Worm (Caenorhabditis elegans): ENCODE measurements around the gene plk-1.

The plk-1 gene

ce11 chrIII:8124323-8124722, 23.2 kb downstream of the plk-1 start:
- TF ChIP-seq gmeb-1 (tag; optimal IDR thresholded peaks at IDR 0.05) (peak; percentile 37), blmp-1 (tag; optimal IDR thresholded peaks at IDR 0.05; ENCODE audit: insufficient read depth) (no peak), alr-1 (tag; optimal IDR thresholded peaks at IDR 0.05) (no peak), ceh-16 (tag; optimal IDR thresholded peaks at IDR 0.05) (no peak), zag-1 (tag; optimal IDR thresholded peaks at IDR 0.05) (no peak), elt-3 (tag; optimal IDR thresholded peaks at IDR 0.05) (no peak), mbf-1 (tag; optimal IDR thresholded peaks at IDR 0.05) (no peak), nhr-25 (tag; optimal IDR thresholded peaks at IDR 0.05) (peak; percentile 88), ZK546.5 (tag; optimal IDR thresholded peaks at IDR 0.05) (no peak), R02D3.7 (tag; optimal IDR thresholded peaks at IDR 0.05) (no peak), peb-1 (tag; optimal IDR thresholded peaks at IDR 0.05) (no peak), fos-1 (tag; optimal IDR thresholded peaks at IDR 0.05) (peak; percentile 86), lin-13 (GFP tag; optimal IDR thresholded peaks at IDR 0.05) (peak; percentile 82), mdl-1 (tag; optimal IDR thresholded peaks at IDR 0.05) (peak in 1 of 2 experiments; percentile 46), Y55F3AM.14 (GFP tag; optimal IDR thresholded peaks at IDR 0.05) (no peak), C34F6.9 (tag; optimal IDR thresholded peaks at IDR 0.05) (peak; percentile 92), sma-9 (GFP tag; optimal IDR thresholded peaks at IDR 0.05) (peak; percentile 87), sma-9 (tag; optimal IDR thresholded peaks at IDR 0.05) (no peak), nhr-129 (tag; optimal IDR thresholded peaks at IDR 0.05) (peak; percentile 68), crh-2 (tag; optimal IDR thresholded peaks at IDR 0.05) (peak; percentile 90), sem-4 (tag; optimal IDR thresholded peaks at IDR 0.05) (no peak), unc-55 (GFP tag; optimal IDR thresholded peaks at IDR 0.05) (peak; percentile 83), mab-5 (tag; optimal IDR thresholded peaks at IDR 0.05) (peak; percentile 29), nhr-21 (tag; optimal IDR thresholded peaks at IDR 0.05) (peak; percentile 72), sma-3 (GFP tag; optimal IDR thresholded peaks at IDR 0.05) (no peak), nhr-77 (tag; optimal IDR thresholded peaks at IDR 0.05) (no peak), egl-27 (tag; optimal IDR thresholded peaks at IDR 0.05) (peak; percentile 34), ama-1 (optimal IDR thresholded peaks at IDR 0.05) (no peak), nhr-6 (tag; optimal IDR thresholded peaks at IDR 0.05) (peak; percentile 50), F13H6.1 (tag; optimal IDR thresholded peaks at IDR 0.05) (peak; percentile 80), lsy-2 (tag; optimal IDR thresholded peaks at IDR 0.05) (peak; percentile 20 to 89), skn-1 (tag; optimal IDR thresholded peaks at IDR 0.05) (no peak), nhr-23 (tag; optimal IDR thresholded peaks at IDR 0.05) (no peak), lin-11 (tag; optimal IDR thresholded peaks at IDR 0.05) (no peak), dmd-4 (tag; optimal IDR thresholded peaks at IDR 0.05) (no peak)

- peak; percentile 63 for TF ChIP-seq nhr-129 (tag; optimal IDR thresholded peaks at IDR 0.05)
- TF ChIP-seq nhr-21 (tag; optimal IDR thresholded peaks at IDR 0.05): peak; percentile 34
- TF ChIP-seq ztf-4 (tag; optimal IDR thresholded peaks at IDR 0.05): peak; percentile 40
- peak; percentile 71 for TF ChIP-seq C34F6.9 (tag; optimal IDR thresholded peaks at IDR 0.05)
- TF ChIP-seq aly-2 (tag; optimal IDR thresholded peaks at IDR 0.05): no peak
- no peak for TF ChIP-seq peb-1 (tag; optimal IDR thresholded peaks at IDR 0.05)
- TF ChIP-seq nhr-237 (tag; optimal IDR thresholded peaks at IDR 0.05): no peak
- peak; percentile 67 for TF ChIP-seq F13H6.1 (tag; optimal IDR thresholded peaks at IDR 0.05)
- TF ChIP-seq unc-55 (GFP tag; optimal IDR thresholded peaks at IDR 0.05): peak; percentile 89
- peak; percentile 26 for TF ChIP-seq nhr-25 (tag; optimal IDR thresholded peaks at IDR 0.05)
- TF ChIP-seq egl-27 (tag; optimal IDR thresholded peaks at IDR 0.05): peak; percentile 53
- TF ChIP-seq sma-9 (GFP tag; optimal IDR thresholded peaks at IDR 0.05): peak; percentile 85
- no peak for TF ChIP-seq sma-9 (tag; optimal IDR thresholded peaks at IDR 0.05)
- TF ChIP-seq sma-3 (GFP tag; optimal IDR thresholded peaks at IDR 0.05): peak; percentile 38
- peak; percentile 85 for TF ChIP-seq crh-2 (tag; optimal IDR thresholded peaks at IDR 0.05)
- peak; percentile 80 for TF ChIP-seq nhr-6 (tag; optimal IDR thresholded peaks at IDR 0.05)
- TF ChIP-seq fos-1 (tag; optimal IDR thresholded peaks at IDR 0.05): peak; percentile 72
- TF ChIP-seq lin-11 (tag; optimal IDR thresholded peaks at IDR 0.05): no peak
- peak; percentile 32 for TF ChIP-seq gmeb-1 (tag; optimal IDR thresholded peaks at IDR 0.05)
- peak; percentile 36 for TF ChIP-seq lin-13 (GFP tag; optimal IDR thresholded peaks at IDR 0.05)
- TF ChIP-seq dmd-4 (tag; optimal IDR thresholded peaks at IDR 0.05): no peak
- peak; percentile 62 to 81 for TF ChIP-seq lsy-2 (tag; optimal IDR thresholded peaks at IDR 0.05)
- no peak for TF ChIP-seq blmp-1 (tag; optimal IDR thresholded peaks at IDR 0.05; ENCODE audit: insufficient read depth)
Measured at ce11 chrIII:8125234-8125633, 24.1 kb downstream of the plk-1 start.

ce11 chrIII:8126978-8127377, 25.8 kb downstream of the plk-1 start:
- no peak for TF ChIP-seq nhr-237 (tag; optimal IDR thresholded peaks at IDR 0.05)
- TF ChIP-seq nhr-25 (tag; optimal IDR thresholded peaks at IDR 0.05): no peak
- TF ChIP-seq sma-9 (GFP tag; optimal IDR thresholded peaks at IDR 0.05): no peak
- no peak for TF ChIP-seq sma-9 (tag; optimal IDR thresholded peaks at IDR 0.05)
- TF ChIP-seq ztf-1 (GFP tag; conservative IDR thresholded peaks at IDR 0.05): no peak
- no peak for TF ChIP-seq nhr-23 (tag; optimal IDR thresholded peaks at IDR 0.05)
- TF ChIP-seq C34F6.9 (tag; optimal IDR thresholded peaks at IDR 0.05): no peak
- TF ChIP-seq unc-55 (GFP tag; optimal IDR thresholded peaks at IDR 0.05): peak; percentile 37
- no peak for TF ChIP-seq sem-4 (tag; optimal IDR thresholded peaks at IDR 0.05)
- TF ChIP-seq nhr-77 (tag; optimal IDR thresholded peaks at IDR 0.05): no peak
- TF ChIP-seq nhr-129 (tag; optimal IDR thresholded peaks at IDR 0.05): peak; percentile 51
- peak; percentile 11 to 22 for TF ChIP-seq lsy-2 (tag; optimal IDR thresholded peaks at IDR 0.05)
- no peak for TF ChIP-seq nhr-21 (tag; optimal IDR thresholded peaks at IDR 0.05)
- no peak for TF ChIP-seq gmeb-1 (tag; optimal IDR thresholded peaks at IDR 0.05)
- peak; percentile 6 for TF ChIP-seq F13H6.1 (tag; optimal IDR thresholded peaks at IDR 0.05)
- TF ChIP-seq snpc-4 (tag; optimal IDR thresholded peaks at IDR 0.05): no peak

Data from whole organism, L2 larva.